Fruit fly (Drosophila melanogaster): ENCODE measurements around the gene CG8001.

Gene CG8001

DNA sequence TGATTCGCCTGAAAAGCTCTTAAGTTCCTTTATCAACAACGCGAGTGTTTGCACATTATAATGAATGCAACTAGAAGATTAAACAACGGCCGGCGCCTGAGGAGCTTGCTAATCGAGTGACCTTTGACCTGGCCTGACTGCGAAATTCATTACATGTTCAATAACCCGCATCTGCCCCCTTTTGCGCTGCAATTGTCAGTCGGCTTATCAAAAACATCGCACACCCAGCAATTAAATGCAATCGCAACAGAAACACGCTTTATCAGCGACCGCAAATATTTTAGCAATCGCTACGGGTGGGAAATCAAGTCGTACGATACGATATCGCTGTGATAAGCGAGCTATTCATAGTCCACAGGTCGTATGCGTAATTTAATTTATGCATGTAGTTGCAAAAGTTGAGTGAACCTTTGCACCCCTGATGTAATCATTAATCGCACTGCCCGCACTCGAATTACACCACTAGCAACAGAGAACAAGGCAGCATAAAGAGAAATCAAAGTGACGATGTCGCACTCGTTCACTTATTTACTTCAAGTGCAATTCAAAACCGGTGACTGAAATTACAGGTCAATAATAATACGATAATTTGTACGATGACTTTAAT, 16.3 kb upstream of the CG8001 start:
- TF ChIP-seq Drgx (GFP tag; IDR thresholded peaks at IDR 0.05) (peak; percentile 12; the same call in 1 of the 2 replicates), CG10654 (GFP tag; optimal IDR thresholded peaks at IDR 0.05) (no peak), Ada2b (GFP tag; IDR thresholded peaks at IDR 0.05) (no peak), ro (GFP tag; IDR thresholded peaks at IDR 0.05) (no peak), chinmo (GFP tag; IDR thresholded peaks at IDR 0.05; ENCODE audit: partially characterized antibody) (0 out of 4 replicates have a peak, but pooled peaks have one; percentile 25), wor (GFP tag; IDR thresholded peaks at IDR 0.05) (no peak), D19A (tag; optimal IDR thresholded peaks at IDR 0.05) (no peak), ems (GFP tag; optimal IDR thresholded peaks at IDR 0.05) (no peak), CG7271 (tag; optimal IDR thresholded peaks at IDR 0.05) (no peak), Max (GFP tag; optimal IDR thresholded peaks at IDR 0.05) (no peak), zf30C (GFP tag; optimal IDR thresholded peaks at IDR 0.05) (no peak), pb (GFP tag; optimal IDR thresholded peaks at IDR 0.05) (no peak), inv (GFP tag; IDR thresholded peaks at IDR 0.05; ENCODE audit: partially characterized antibody) (no peak), Sry-β (GFP tag; optimal IDR thresholded peaks at IDR 0.05) (no peak), Abd-B (GFP tag; optimal IDR thresholded peaks at IDR 0.05) (no peak), CHES-1-like (GFP tag; optimal IDR thresholded peaks at IDR 0.05) (no peak), stwl (tag; optimal IDR thresholded peaks at IDR 0.05) (no peak), HLH54F (GFP tag; optimal IDR thresholded peaks at IDR 0.05) (no peak), CG13287 (GFP tag; IDR thresholded peaks at IDR 0.05; ENCODE audit: partially characterized antibody) (no peak), nom (GFP tag; optimal IDR thresholded peaks at IDR 0.05) (peak; percentile 5)

DNA sequence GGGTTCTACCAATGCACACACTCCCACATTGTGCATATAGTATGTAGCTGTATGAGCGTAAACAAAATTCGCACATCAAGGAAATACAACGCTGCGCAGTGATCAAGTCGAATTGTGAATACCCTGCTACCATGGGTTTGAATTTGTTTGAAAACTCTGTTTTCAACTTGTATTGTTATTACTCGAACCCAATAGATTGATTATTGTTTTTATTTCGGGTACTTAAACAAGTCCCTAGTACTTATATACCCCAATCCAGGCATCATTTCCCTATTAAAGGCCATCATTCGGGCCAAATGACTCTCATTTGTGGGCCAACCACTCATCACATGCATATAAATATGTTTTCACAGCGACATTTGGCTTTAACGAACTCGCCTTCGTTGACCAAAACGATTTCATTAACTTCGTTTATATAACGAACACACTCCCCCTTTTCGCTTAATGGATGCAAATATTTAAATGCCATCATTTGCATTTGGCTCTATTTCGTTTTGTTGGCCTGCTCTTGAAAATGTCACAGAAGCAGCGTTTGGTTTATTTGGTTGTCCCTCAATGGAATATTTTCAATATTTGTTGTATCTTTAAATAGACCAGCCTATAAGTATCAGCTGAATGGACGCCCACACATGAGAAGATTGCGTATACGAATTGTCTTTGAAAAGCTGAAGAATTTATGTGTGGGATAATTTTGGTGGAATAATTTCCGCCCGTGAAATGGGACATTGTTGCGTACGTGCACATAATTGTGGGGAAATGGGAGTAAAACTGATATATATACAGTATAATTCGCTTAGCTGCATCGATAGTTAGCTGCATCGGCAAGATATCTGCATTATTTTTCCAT, 15.6 kb upstream of the CG8001 start:
- TF ChIP-seq Kr (GFP tag; optimal IDR thresholded peaks at IDR 0.05) (no peak), sens (GFP tag) (peak; percentile 86), Fer2 (tag; optimal IDR thresholded peaks at IDR 0.05) (no peak), wek (GFP tag; optimal IDR thresholded peaks at IDR 0.05) (peak; percentile 17), CG3726 (GFP tag; IDR thresholded peaks at IDR 0.05) (peak; percentile 56; the same call in 1 of the 3 replicates), CG10366 (GFP tag; IDR thresholded peaks at IDR 0.05) (peak; percentile 83), C15 (GFP tag; IDR thresholded peaks at IDR 0.05) (peak; percentile 42; the same call in 1 of the 3 replicates), odd (GFP tag; optimal IDR thresholded peaks at IDR 0.05) (peak; percentile 35), CG2120 (GFP tag; optimal IDR thresholded peaks at IDR 0.05) (peak; percentile 74), CG12769 (tag; optimal IDR thresholded peaks at IDR 0.05) (peak; percentile 84), chinmo (GFP tag; IDR thresholded peaks at IDR 0.05; ENCODE audit: partially characterized antibody) (peak; percentile 83; the same call in 3 of the 4 replicates), sens-2 (GFP tag; IDR thresholded peaks at IDR 0.05) (0 out of 2 replicates have a peak, but pooled peaks have one; percentile 35), CG2202 (tag; optimal IDR thresholded peaks at IDR 0.05) (no peak), CG7928 (GFP tag; optimal IDR thresholded peaks at IDR 0.05) (no peak), CG14667 (GFP tag; IDR thresholded peaks at IDR 0.05) (peak; percentile 43; the same call in 1 of the 2 replicates), CG5953 (GFP tag; IDR thresholded peaks at IDR 0.05) (no peak), eve (GFP tag; optimal IDR thresholded peaks at IDR 0.05) (no peak), Xbp1 (GFP tag; optimal IDR thresholded peaks at IDR 0.05) (peak; percentile 81), CG10462 (GFP tag; optimal IDR thresholded peaks at IDR 0.05) (peak; percentile 0), Trl (optimal IDR thresholded peaks at IDR 0.05) (no peak), Trl (GFP tag; optimal IDR thresholded peaks at IDR 0.05) (peak; percentile 33), CG30403 (GFP tag; optimal IDR thresholded peaks at IDR 0.05) (peak; percentile 67), CG6813 (GFP tag; optimal IDR thresholded peaks at IDR 0.05) (no peak), CG13624 (GFP tag; optimal IDR thresholded peaks at IDR 0.05) (peak; percentile 79), pan (optimal IDR thresholded peaks at IDR 0.05) (no peak), pan (GFP tag; optimal IDR thresholded peaks at IDR 0.05 in 1 of 2, IDR thresholded peaks at IDR 0.05 in 1 of 2) (peak in 1 of 2 experiments; percentile 86), CG4707 (GFP tag; optimal IDR thresholded peaks at IDR 0.05) (no peak), CG9727 (GFP tag; optimal IDR thresholded peaks at IDR 0.05) (peak; percentile 24), lola (GFP tag; optimal IDR thresholded peaks at IDR 0.05) (no peak)
